Fruit fly (Drosophila melanogaster) whole organism, wandering third instar larva: ENCODE measurements around the gene Tpr2.

Experiments
- Abd-B ChIP-seq: fragments of >200 bp; optimal IDR thresholded peaks from 2 replicates; lab custom pipeline; 2017; ENCODE audit warnings: missing biosample characterization, missing genetic modification characterization
- CG9705 ChIP-seq: fragments of 200-800 bp; sonication (Bioruptor generic); optimal IDR thresholded peaks from 2 replicates; lab custom pipeline; 2018; ENCODE audit warnings: missing biosample characterization, mild to moderate bottlenecking, missing genetic modification characterization
- CrebA ChIP-seq: fragments of 200-800 bp; sonication (Bioruptor generic); optimal IDR thresholded peaks from 2 replicates; lab custom pipeline; 2016; ENCODE audit warnings: missing biosample characterization, mild to moderate bottlenecking, missing genetic modification characterization, borderline replicate concordance
- Dfd ChIP-seq: fragments of >200 bp; optimal IDR thresholded peaks from 2 replicates; lab custom pipeline; 2017; ENCODE audit warnings: missing biosample characterization, missing genetic modification characterization
- GATAd ChIP-seq: sonication (Bioruptor generic); optimal IDR thresholded peaks from 2 replicates; lab custom pipeline; 2016; ENCODE audit warnings: missing biosample characterization, missing genetic modification characterization
- HLH106 ChIP-seq: fragments of 200-800 bp; optimal IDR thresholded peaks from 3 replicates; lab custom pipeline; 2019; ENCODE audit warnings: missing biosample characterization, mild to moderate bottlenecking, missing genetic modification characterization, moderate library complexity
- Hnf4 ChIP-seq: fragments of 200-800 bp; sonication (Bioruptor generic); optimal IDR thresholded peaks from 2 replicates; lab custom pipeline; 2016; ENCODE audit warnings: missing biosample characterization, mild to moderate bottlenecking, missing genetic modification characterization
- Hr78 ChIP-seq: fragments of >200 bp; optimal IDR thresholded peaks from 2 replicates; lab custom pipeline; 2017; ENCODE audit warnings: missing biosample characterization, missing genetic modification characterization
- Hr83 ChIP-seq: fragments of 200-300 bp; sonication (Bioruptor generic); optimal IDR thresholded peaks from 2 replicates; lab custom pipeline; 2016; ENCODE audit warnings: missing biosample characterization, mild to moderate bottlenecking, missing genetic modification characterization, moderate library complexity; ENCODE audit not compliant: poor library complexity, severe bottlenecking
- Jra ChIP-seq: sonication (Bioruptor generic); optimal IDR thresholded peaks from 2 replicates; lab custom pipeline; 2016; ENCODE audit warnings: missing biosample characterization, missing genetic modification characterization
- Mio ChIP-seq: sonication (Bioruptor generic); optimal IDR thresholded peaks from 2 replicates; lab custom pipeline; 2016; ENCODE audit warnings: missing biosample characterization, missing genetic modification characterization
- Myc ChIP-seq: fragments of >200 bp; optimal IDR thresholded peaks from 2 replicates; lab custom pipeline; 2017
- N ChIP-seq: fragments of >200 bp; optimal IDR thresholded peaks from 2 replicates; lab custom pipeline; 2018; ENCODE audit warnings: missing biosample characterization, missing external identifiers, missing genetic modification characterization
- OdsH ChIP-seq: fragments of 200-800 bp; sonication (Bioruptor generic); optimal IDR thresholded peaks from 2 replicates; lab custom pipeline; 2016; ENCODE audit warnings: missing biosample characterization, mild to moderate bottlenecking, missing genetic modification characterization
- Rel ChIP-seq, 2 experiments: fragments of 200-800 bp; sonication (Bioruptor generic) in 1 of 2; optimal IDR thresholded peaks; 2 replicates in 1 of 2; 3 replicates in 1 of 2; lab custom pipeline; 2016 to 2019; ENCODE audit warnings: mild to moderate bottlenecking in 2 of 2, missing biosample characterization in 2 of 2, missing genetic modification characterization in 2 of 2, moderate library complexity in 1 of 2
- Sp1 ChIP-seq: fragments of 200-800 bp; sonication (Bioruptor generic); optimal IDR thresholded peaks from 3 replicates; lab custom pipeline; 2019; ENCODE audit warnings: missing biosample characterization, mild to moderate bottlenecking, missing genetic modification characterization, moderate library complexity
- Vsx2 ChIP-seq: fragments of 200-300, 225-300 bp; sonication (Bioruptor generic); optimal IDR thresholded peaks from 2 replicates; lab custom pipeline; 2018; ENCODE audit warnings: missing biosample characterization, missing genetic modification characterization; ENCODE audit not compliant: partially characterized antibody
- br ChIP-seq: fragments of 200-800 bp; sonication (Bioruptor generic); optimal IDR thresholded peaks from 2 replicates; lab custom pipeline; 2016; ENCODE audit warnings: missing biosample characterization, missing genetic modification characterization
- brk ChIP-seq: fragments of 200-800 bp; sonication (Bioruptor generic); optimal IDR thresholded peaks from 2 replicates; lab custom pipeline; 2016; ENCODE audit warnings: missing biosample characterization, mild to moderate bottlenecking, missing genetic modification characterization
- dl ChIP-seq, 2 experiments: fragments of 175-275, 200-275 bp in 1 of 2; fragments of 200-275 bp in 1 of 2; sonication (Bioruptor generic); optimal IDR thresholded peaks; lab custom pipeline; 2018; ENCODE audit warnings: mild to moderate bottlenecking in 2 of 2, missing biosample characterization in 2 of 2, missing genetic modification characterization in 2 of 2, moderate library complexity in 2 of 2; ENCODE audit not compliant: partially characterized antibody in 2 of 2, insufficient read depth in 1 of 2
- dmrt93B ChIP-seq: fragments of 200-800 bp; sonication (Bioruptor generic); optimal IDR thresholded peaks from 2 replicates; lab custom pipeline; 2018; ENCODE audit warnings: missing biosample characterization, mild to moderate bottlenecking, missing genetic modification characterization
- dsf ChIP-seq: sonication (Bioruptor generic); optimal IDR thresholded peaks from 2 replicates; lab custom pipeline; 2016; ENCODE audit warnings: missing biosample characterization, missing genetic modification characterization, borderline replicate concordance
- ey ChIP-seq: fragments of 200-800 bp; sonication (Bioruptor generic); optimal IDR thresholded peaks from 2 replicates; lab custom pipeline; 2016; ENCODE audit warnings: missing biosample characterization, missing genetic modification characterization
- foxo ChIP-seq, 2 experiments: fragments of 200-800 bp; sonication (Bioruptor generic); optimal IDR thresholded peaks; 2 replicates in 1 of 2; 3 replicates in 1 of 2; lab custom pipeline; 2016 to 2017; ENCODE audit warnings: missing biosample characterization in 2 of 2, missing genetic modification characterization in 2 of 2
- fru ChIP-seq: fragments of 200-800 bp; sonication (Bioruptor generic); optimal IDR thresholded peaks from 3 replicates; lab custom pipeline; 2016; ENCODE audit warnings: missing biosample characterization, mild to moderate bottlenecking, missing genetic modification characterization
- h ChIP-seq: fragments of 200-800 bp; sonication (Bioruptor generic); optimal IDR thresholded peaks from 3 replicates; lab custom pipeline; 2016; ENCODE audit warnings: missing biosample characterization, mild to moderate bottlenecking, missing genetic modification characterization
- jim ChIP-seq: fragments of 175-275, 200-325 bp; sonication (Bioruptor generic); optimal IDR thresholded peaks from 2 replicates; lab custom pipeline; 2016; ENCODE audit warnings: missing biosample characterization, mild to moderate bottlenecking, missing genetic modification characterization
- lola ChIP-seq: fragments of >200 bp; optimal IDR thresholded peaks from 2 replicates; lab custom pipeline; 2017; ENCODE audit warnings: missing biosample characterization, missing genetic modification characterization
- psq ChIP-seq: fragments of 200-800 bp; sonication (Bioruptor generic); optimal IDR thresholded peaks from 3 replicates; lab custom pipeline; 2017; ENCODE audit warnings: missing biosample characterization, mild to moderate bottlenecking, missing genetic modification characterization, moderate library complexity
- rgr ChIP-seq: fragments of 200-800 bp; sonication (Bioruptor generic); optimal IDR thresholded peaks from 3 replicates; lab custom pipeline; 2016; ENCODE audit warnings: missing biosample characterization, mild to moderate bottlenecking, missing genetic modification characterization
- sage ChIP-seq: fragments of 200-800 bp; sonication (Bioruptor generic); optimal IDR thresholded peaks from 2 replicates; lab custom pipeline; 2016; ENCODE audit warnings: missing biosample characterization, mild to moderate bottlenecking, missing genetic modification characterization
- sv ChIP-seq: fragments of 200-800 bp; sonication (Bioruptor generic); optimal IDR thresholded peaks from 3 replicates; lab custom pipeline; 2016; ENCODE audit warnings: missing biosample characterization, missing genetic modification characterization
- tai ChIP-seq: sonication (Bioruptor generic); optimal IDR thresholded peaks from 2 replicates; lab custom pipeline; 2016; ENCODE audit warnings: missing biosample characterization, missing genetic modification characterization
- usp ChIP-seq: fragments of >200 bp; optimal IDR thresholded peaks from 2 replicates; lab custom pipeline; 2017; ENCODE audit warnings: missing biosample characterization, missing genetic modification characterization
- woc ChIP-seq: sonication (Bioruptor generic); optimal IDR thresholded peaks from 2 replicates; lab custom pipeline; 2016; ENCODE audit warnings: missing biosample characterization, mild to moderate bottlenecking, missing genetic modification characterization

The Tpr2 gene

DNA sequence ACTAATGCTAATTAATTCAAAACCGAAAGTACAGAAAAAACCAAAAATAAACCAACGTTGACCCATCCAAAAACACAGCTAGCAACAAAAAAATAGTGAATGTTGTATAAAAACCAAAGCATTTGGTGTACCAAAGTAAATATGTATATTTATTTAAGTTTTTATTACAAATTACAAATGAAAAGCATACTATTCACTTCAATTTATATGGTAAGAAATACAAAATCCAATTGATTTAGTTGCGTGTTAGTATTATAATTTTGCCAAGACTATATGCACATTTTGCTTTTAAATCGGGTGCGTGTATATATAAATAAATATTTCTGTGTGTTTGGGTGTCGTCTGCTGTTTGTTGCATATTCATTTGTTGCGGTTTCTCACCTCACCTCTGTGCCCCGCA lies 5.9 kb downstream of the Tpr2 start:
- TF ChIP-seq Mio (GFP tag; lab: Kevin White, UChicago) (no peak), Dfd (GFP tag; lab: Kevin White, UChicago) (peak; percentile 22), usp (GFP tag; lab: Kevin White, UChicago) (no peak), h (GFP tag; lab: Kevin White, UChicago) (no peak), Sp1 (no peak), dsf (GFP tag; lab: Kevin White, UChicago) (no peak)

DNA sequence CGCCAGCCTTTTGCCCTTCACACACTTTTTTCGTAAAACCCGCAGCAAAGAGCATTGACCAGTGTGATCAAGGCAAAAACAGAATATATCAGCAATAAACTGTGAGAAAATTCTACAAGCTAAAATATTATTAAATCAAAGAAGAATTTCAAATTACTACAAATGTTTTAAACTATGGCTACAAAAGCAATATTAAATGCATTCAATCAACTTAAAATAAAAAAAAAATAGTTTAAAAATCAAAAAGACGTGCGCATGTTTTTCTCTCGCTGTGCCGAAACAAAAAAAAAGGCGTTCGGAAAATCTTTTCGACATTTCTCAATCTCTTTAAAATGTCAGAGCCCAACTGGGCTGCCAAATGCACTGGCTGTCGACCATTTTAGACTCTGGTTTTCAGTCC lies 6.8 kb downstream of the Tpr2 start:
- TF ChIP-seq ey (GFP tag; lab: Kevin White, UChicago) (peak; percentile 49), br (GFP tag; lab: Kevin White, UChicago) (peak; percentile 39), HLH106 (peak; percentile 7), OdsH (GFP tag; lab: Kevin White, UChicago) (peak; percentile 47), Jra (GFP tag; lab: Kevin White, UChicago) (no peak), Hnf4 (peak; percentile 45), psq (GFP tag; lab: Kevin White, UChicago) (peak; percentile 21), Rel (GFP tag; optimal IDR thresholded peaks at IDR 0.05; lab: Kevin White, UChicago) (no peak), Rel (tag; optimal IDR thresholded peaks at IDR 0.05; lab: Kevin White, UChicago) (no peak), h (GFP tag; lab: Kevin White, UChicago) (peak; percentile 48), foxo (GFP tag; optimal IDR thresholded peaks at IDR 0.05; lab: Kevin White, UChicago) (peak in 1 of 2 experiments; percentile 39), rgr (GFP tag; lab: Kevin White, UChicago) (peak; percentile 47), fru (GFP tag; lab: Kevin White, UChicago) (peak; percentile 32), usp (GFP tag; lab: Kevin White, UChicago) (no peak)

DNA sequence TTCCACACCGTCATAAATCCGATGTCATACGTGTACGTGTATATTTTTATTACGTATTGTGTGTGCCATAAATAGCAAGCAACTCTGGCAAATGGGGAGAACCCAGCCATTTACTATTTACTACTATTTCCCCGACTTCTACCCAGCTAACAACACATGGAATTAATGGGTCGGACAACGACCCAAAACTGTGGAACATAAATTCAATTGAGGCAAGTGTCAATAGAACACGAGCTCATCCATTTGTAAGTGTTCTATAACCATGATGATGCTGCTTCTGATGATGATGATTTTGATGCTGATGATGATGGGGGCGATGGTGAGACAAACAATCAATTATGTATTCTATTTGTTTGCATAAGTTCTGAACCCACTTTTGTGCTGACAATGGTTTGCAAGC lies 8.2 kb downstream of the Tpr2 start:
- no peak for TF ChIP-seq ey (GFP tag; lab: Kevin White, UChicago)
- TF ChIP-seq Hr83 (GFP tag; lab: Kevin White, UChicago) = no peak
- no peak for TF ChIP-seq HLH106
- TF ChIP-seq sv (GFP tag; lab: Kevin White, UChicago) = no peak
- TF ChIP-seq br (GFP tag; lab: Kevin White, UChicago) = no peak
- no peak for TF ChIP-seq dmrt93B (GFP tag; lab: Kevin White, UChicago)
- TF ChIP-seq Sp1 = no peak
- no peak for TF ChIP-seq brk (GFP tag; lab: Kevin White, UChicago)

DNA sequence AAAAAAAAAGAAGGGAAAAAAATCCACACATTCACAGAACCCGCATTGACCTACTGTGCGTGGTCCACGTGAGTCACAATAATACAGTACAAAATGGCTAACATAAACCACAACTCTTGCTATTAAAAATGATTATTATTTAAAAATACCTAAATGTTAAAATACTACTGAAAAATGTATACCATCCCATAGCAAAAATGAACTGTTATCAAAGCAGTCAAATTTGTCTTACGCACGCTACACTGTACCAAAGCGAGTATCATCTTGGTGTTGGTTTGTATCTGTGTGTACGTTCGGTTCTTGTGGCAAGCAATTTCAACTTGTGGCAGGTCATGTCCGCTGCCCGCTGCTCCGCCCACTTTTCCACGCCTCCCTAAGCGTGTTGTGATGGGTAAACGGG lies 9.1 kb downstream of the Tpr2 start:
- TF ChIP-seq N (GFP tag; lab: Kevin White, UChicago) = no peak
- TF ChIP-seq CrebA (GFP tag; lab: Kevin White, UChicago) = no peak
- no peak for TF ChIP-seq GATAd (GFP tag; lab: Kevin White, UChicago)
- TF ChIP-seq sage (GFP tag; lab: Kevin White, UChicago) = peak; percentile 43
- no peak for TF ChIP-seq Vsx2 (GFP tag; lab: Kevin White, UChicago)
- peak; percentile 83 for TF ChIP-seq Sp1
- TF ChIP-seq Hnf4 = peak; percentile 81
- no peak for TF ChIP-seq Rel (GFP tag; optimal IDR thresholded peaks at IDR 0.05; lab: Kevin White, UChicago)
- peak; percentile 45 for TF ChIP-seq Rel (tag; optimal IDR thresholded peaks at IDR 0.05; lab: Kevin White, UChicago)
- TF ChIP-seq usp (GFP tag; lab: Kevin White, UChicago) = no peak
- TF ChIP-seq brk (GFP tag; lab: Kevin White, UChicago) = peak; percentile 62
- TF ChIP-seq Jra (GFP tag; lab: Kevin White, UChicago) = peak; percentile 67
- no peak for TF ChIP-seq jim (GFP tag; lab: Kevin White, UChicago)
- TF ChIP-seq sv (GFP tag; lab: Kevin White, UChicago) = peak; percentile 89
- TF ChIP-seq dmrt93B (GFP tag; lab: Kevin White, UChicago) = peak; percentile 28
- no peak for TF ChIP-seq Myc (lab: Kevin White, UChicago)
- peak; percentile 21 for TF ChIP-seq CG9705 (GFP tag; lab: Kevin White, UChicago)
- peak; percentile 82 for TF ChIP-seq br (GFP tag; lab: Kevin White, UChicago)
- no peak for TF ChIP-seq Hr78
- no peak for TF ChIP-seq dsf (GFP tag; lab: Kevin White, UChicago)
- TF ChIP-seq Mio (GFP tag; lab: Kevin White, UChicago) = no peak
- TF ChIP-seq Abd-B (GFP tag; lab: Kevin White, UChicago) = no peak
- TF ChIP-seq foxo (GFP tag; optimal IDR thresholded peaks at IDR 0.05; lab: Kevin White, UChicago) = peak in 1 of 2 experiments; percentile 90
- peak; percentile 74 for TF ChIP-seq HLH106
- TF ChIP-seq dl (GFP tag; optimal IDR thresholded peaks at IDR 0.05; lab: Kevin White, UChicago; ENCODE audit: insufficient read depth in 1 of 2, partially characterized antibody in 2 of 2) = no peak
- TF ChIP-seq rgr (GFP tag; lab: Kevin White, UChicago) = peak; percentile 84
- peak; percentile 85 for TF ChIP-seq ey (GFP tag; lab: Kevin White, UChicago)
- peak; percentile 43 for TF ChIP-seq woc (GFP tag; lab: Kevin White, UChicago)
- TF ChIP-seq tai (GFP tag; lab: Kevin White, UChicago) = peak; percentile 34
- peak; percentile 80 for TF ChIP-seq h (GFP tag; lab: Kevin White, UChicago)
- TF ChIP-seq OdsH (GFP tag; lab: Kevin White, UChicago) = peak; percentile 76
- TF ChIP-seq fru (GFP tag; lab: Kevin White, UChicago) = peak; percentile 84
- TF ChIP-seq psq (GFP tag; lab: Kevin White, UChicago) = peak; percentile 79
- TF ChIP-seq Dfd (GFP tag; lab: Kevin White, UChicago) = no peak
- no peak for TF ChIP-seq lola (GFP tag; lab: Kevin White, UChicago)
